Fruit fly (Drosophila melanogaster): Measurements from ENCODE around the gene TM9SF2.

- no peak for TF ChIP-seq CG16779 (tag; optimal IDR thresholded peaks at IDR 0.05)
- TF ChIP-seq Hr39 (GFP tag; optimal IDR thresholded peaks at IDR 0.05) = no peak
- no peak for TF ChIP-seq dac (GFP tag; optimal IDR thresholded peaks at IDR 0.05)
- TF ChIP-seq CG34406 (GFP tag; optimal IDR thresholded peaks at IDR 0.05) = no peak
- no peak for TF ChIP-seq CG9139 (GFP tag; optimal IDR thresholded peaks at IDR 0.05)
- no peak for TF ChIP-seq CG11762 (GFP tag; optimal IDR thresholded peaks at IDR 0.05; ENCODE audit: insufficient read depth)
- TF ChIP-seq CG8119 (GFP tag; IDR thresholded peaks at IDR 0.05) = no peak
- TF ChIP-seq pdm3 (GFP tag; optimal IDR thresholded peaks at IDR 0.05) = no peak
- no peak for TF ChIP-seq Blimp-1 (GFP tag; optimal IDR thresholded peaks at IDR 0.05)
- TF ChIP-seq OdsH (GFP tag; optimal IDR thresholded peaks at IDR 0.05) = no peak
- no peak for TF ChIP-seq CG1621 (tag; optimal IDR thresholded peaks at IDR 0.05)
- no peak for TF ChIP-seq CG7368 (GFP tag; optimal IDR thresholded peaks at IDR 0.05)
- no peak for TF ChIP-seq CG15336 (GFP tag; IDR thresholded peaks at IDR 0.05)
- no peak for TF ChIP-seq CG32006 (GFP tag; optimal IDR thresholded peaks at IDR 0.05)
Observed at dm6 chr2L:20690055-20690454, 44.1 kb downstream of the TM9SF2 start.

All from whole organism, prepupa.